Worm (Caenorhabditis elegans) whole organism, late embryonic: Measurements from ENCODE around the gene nlf-1.

ENCODE experiments used
- C38D4.7 ChIP-seq: fragments of 200-800 bp; sonication (Bioruptor generic); optimal IDR thresholded peaks from 2 replicates; lab custom pipeline; 2018; ENCODE audit warnings: mild to moderate bottlenecking, missing genetic modification characterization, moderate library complexity, missing compliant biosample characterization
- K02D7.2 ChIP-seq: sonication (generic microtip); optimal IDR thresholded peaks from 2 replicates; lab custom pipeline; 2017; ENCODE audit warnings: mild to moderate bottlenecking, missing genetic modification characterization, missing compliant biosample characterization
- K09A11.1 ChIP-seq: sonication (generic microtip); optimal IDR thresholded peaks from 2 replicates; lab custom pipeline; 2017; ENCODE audit warnings: antibody characterized with exemption, mild to moderate bottlenecking, missing genetic modification characterization, missing compliant biosample characterization; ENCODE audit not compliant: insufficient read depth
- ama-1 ChIP-seq: fragments of 150-350 bp; optimal IDR thresholded peaks from 2 replicates; lab custom pipeline; 2014
- ceh-14 ChIP-seq: sonication (generic microtip); optimal IDR thresholded peaks from 2 replicates; lab custom pipeline; 2016; ENCODE audit warnings: missing genotype, missing genetic modification characterization, missing compliant biosample characterization
- ceh-19 ChIP-seq: fragments of 200-800 bp; sonication (Bioruptor generic); optimal IDR thresholded peaks from 2 replicates; lab custom pipeline; 2018; ENCODE audit warnings: mild to moderate bottlenecking, missing genetic modification characterization, missing compliant biosample characterization
- ceh-30 ChIP-seq: fragments of 150-350 bp; optimal IDR thresholded peaks from 2 replicates; lab custom pipeline; 2014; ENCODE audit warnings: missing biosample characterization, missing genetic modification characterization
- ceh-31 ChIP-seq: sonication (generic microtip); optimal IDR thresholded peaks from 2 replicates; lab custom pipeline; 2016; ENCODE audit warnings: missing genetic modification characterization, missing compliant biosample characterization
- ceh-34 ChIP-seq: sonication (generic microtip); optimal IDR thresholded peaks from 2 replicates; lab custom pipeline; 2016; ENCODE audit warnings: mild to moderate bottlenecking, missing genetic modification characterization, missing compliant biosample characterization
- ceh-45 ChIP-seq: fragments of 200-800 bp; sonication (Bioruptor generic); IDR thresholded peaks from 2 replicates; pipeline ENCODE4 v1.3.6; 2022; ENCODE audit warnings: missing genetic modification reagents, missing genetic modification characterization, missing compliant biosample characterization
- che-1 ChIP-seq: sonication (generic microtip); optimal IDR thresholded peaks from 2 replicates; lab custom pipeline; 2016; ENCODE audit warnings: mild to moderate bottlenecking, missing genetic modification characterization, missing compliant biosample characterization
- elt-2 ChIP-seq: sonication (generic microtip); optimal IDR thresholded peaks from 2 replicates; lab custom pipeline; 2016; ENCODE audit warnings: missing genetic modification reagents, missing genetic modification characterization, missing compliant biosample characterization
- fkh-10 ChIP-seq: fragments of 150-350 bp; optimal IDR thresholded peaks from 2 replicates; lab custom pipeline; 2014; ENCODE audit warnings: missing biosample characterization, missing genetic modification reagents, missing genetic modification characterization
- fkh-6 ChIP-seq: sonication (generic microtip); optimal IDR thresholded peaks from 2 replicates; lab custom pipeline; 2016; ENCODE audit warnings: missing genetic modification characterization, missing compliant biosample characterization
- gmeb-2 ChIP-seq: sonication (generic microtip); optimal IDR thresholded peaks from 2 replicates; lab custom pipeline; 2016; ENCODE audit warnings: missing genetic modification characterization, inconsistent platforms, missing compliant biosample characterization
- hlh-13 ChIP-seq: fragments of 200-800 bp; sonication (Bioruptor generic); optimal IDR thresholded peaks from 2 replicates; lab custom pipeline; 2018; ENCODE audit warnings: mild to moderate bottlenecking, missing genetic modification characterization, missing compliant biosample characterization
- hlh-6 ChIP-seq: sonication (generic microtip); optimal IDR thresholded peaks from 2 replicates; lab custom pipeline; 2016; ENCODE audit warnings: missing genotype, missing genetic modification characterization, missing compliant biosample characterization
- hlh-8 ChIP-seq: sonication (generic microtip); optimal IDR thresholded peaks from 2 replicates; lab custom pipeline; 2016; ENCODE audit warnings: missing genotype, missing genetic modification characterization, missing compliant biosample characterization
- lim-6 ChIP-seq: sonication (generic microtip); optimal IDR thresholded peaks from 2 replicates; lab custom pipeline; 2016; ENCODE audit warnings: missing genetic modification characterization, missing compliant biosample characterization
- madf-2 ChIP-seq: sonication (generic microtip); optimal IDR thresholded peaks from 2 replicates; lab custom pipeline; 2017; ENCODE audit warnings: missing genetic modification characterization, missing compliant biosample characterization
- mec-3 ChIP-seq: sonication (generic microtip); optimal IDR thresholded peaks from 2 replicates; lab custom pipeline; 2016; ENCODE audit warnings: borderline replicate concordance, missing genetic modification characterization, missing compliant biosample characterization
- nfya-1 ChIP-seq: sonication (generic microtip); optimal IDR thresholded peaks from 2 replicates; lab custom pipeline; 2017; ENCODE audit warnings: missing genetic modification characterization, mild to moderate bottlenecking, missing compliant biosample characterization, antibody characterized with exemption, moderate library complexity
- pag-3 ChIP-seq: sonication (generic microtip); optimal IDR thresholded peaks from 2 replicates; lab custom pipeline; 2016; ENCODE audit warnings: missing compliant biosample characterization, missing genetic modification characterization, borderline replicate concordance
- pax-1 ChIP-seq: fragments of 150-350 bp; optimal IDR thresholded peaks from 2 replicates; lab custom pipeline; 2014; ENCODE audit warnings: missing biosample characterization, missing genetic modification characterization
- pha-2 ChIP-seq: sonication (generic microtip); optimal IDR thresholded peaks from 2 replicates; lab custom pipeline; 2017; ENCODE audit warnings: mild to moderate bottlenecking, missing genetic modification characterization, missing compliant biosample characterization
- pha-4 ChIP-seq: fragments of 150-350 bp; optimal IDR thresholded peaks from 2 replicates; lab custom pipeline; 2018; ENCODE audit warnings: missing biosample characterization, missing genetic modification reagents, missing genetic modification characterization
- pqm-1 ChIP-seq: sonication (generic microtip); optimal IDR thresholded peaks from 2 replicates; lab custom pipeline; 2016; ENCODE audit warnings: missing genetic modification characterization, missing compliant biosample characterization
- pros-1 ChIP-seq: fragments of 150-350 bp; optimal IDR thresholded peaks from 2 replicates; lab custom pipeline; 2014; ENCODE audit warnings: missing biosample characterization, missing genetic modification reagents, missing genetic modification characterization
- sox-2 ChIP-seq: fragments of 200-800 bp; sonication (Bioruptor generic); IDR thresholded peaks from 2 replicates; pipeline ENCODE4 v1.3.6; 2022; ENCODE audit warnings: missing genetic modification reagents, missing genetic modification characterization, missing compliant biosample characterization
- ttx-3 ChIP-seq: sonication (generic microtip); optimal IDR thresholded peaks from 2 replicates; lab custom pipeline; 2016; ENCODE audit warnings: missing genetic modification reagents, missing genetic modification characterization, missing compliant biosample characterization
- unc-86 ChIP-seq: sonication (generic microtip); optimal IDR thresholded peaks from 2 replicates; lab custom pipeline; 2016; ENCODE audit warnings: missing genetic modification characterization, missing compliant biosample characterization
- zip-5 ChIP-seq: sonication (generic microtip); optimal IDR thresholded peaks from 2 replicates; lab custom pipeline; 2016; ENCODE audit warnings: missing genetic modification characterization, missing compliant biosample characterization
- ztf-16 ChIP-seq: sonication (generic microtip); optimal IDR thresholded peaks from 2 replicates; lab custom pipeline; 2017; ENCODE audit warnings: missing genetic modification characterization, missing compliant biosample characterization

nlf-1 gene

DNA sequence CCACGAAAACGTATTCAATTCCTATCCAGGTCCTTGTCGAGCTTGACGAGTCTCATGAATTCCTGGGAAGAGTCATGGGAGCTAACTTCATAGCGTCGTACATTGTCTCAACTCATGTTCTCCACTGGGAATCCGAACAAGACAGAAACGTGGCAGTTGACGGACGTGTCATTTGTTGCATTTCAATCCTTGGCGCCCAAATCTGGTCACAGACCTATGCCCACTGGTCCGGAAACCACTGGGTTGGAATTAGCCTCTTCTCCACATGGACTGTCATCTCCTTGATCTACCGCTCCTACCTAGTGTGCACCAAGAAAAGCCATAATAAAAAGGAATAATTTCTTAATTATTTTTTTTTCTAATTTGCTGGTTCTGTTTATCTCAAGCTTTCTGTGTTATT is 34.8 kb downstream of the nlf-1 start:
- TF ChIP-seq K09A11.1 (tag; lab: Kevin White, UChicago), result no peak
- TF ChIP-seq ceh-31 (tag; lab: Kevin White, UChicago), result no peak
- TF ChIP-seq fkh-6 (tag; lab: Kevin White, UChicago), result no peak
- TF ChIP-seq che-1 (tag; lab: Kevin White, UChicago), result no peak
- no peak for TF ChIP-seq nfya-1
- TF ChIP-seq hlh-6 (tag; lab: Kevin White, UChicago), result no peak
- no peak for TF ChIP-seq mec-3 (tag; lab: Kevin White, UChicago)
- TF ChIP-seq pax-1 (tag; lab: Kevin White, UChicago), result no peak
- TF ChIP-seq ceh-19, result no peak
- TF ChIP-seq hlh-13 (GFP tag; lab: Kevin White, UChicago), result no peak
- TF ChIP-seq K02D7.2 (tag; lab: Kevin White, UChicago), result no peak
- no peak for TF ChIP-seq ama-1 (lab: Kevin White, UChicago)
- no peak for TF ChIP-seq madf-2 (tag; lab: Kevin White, UChicago)

DNA sequence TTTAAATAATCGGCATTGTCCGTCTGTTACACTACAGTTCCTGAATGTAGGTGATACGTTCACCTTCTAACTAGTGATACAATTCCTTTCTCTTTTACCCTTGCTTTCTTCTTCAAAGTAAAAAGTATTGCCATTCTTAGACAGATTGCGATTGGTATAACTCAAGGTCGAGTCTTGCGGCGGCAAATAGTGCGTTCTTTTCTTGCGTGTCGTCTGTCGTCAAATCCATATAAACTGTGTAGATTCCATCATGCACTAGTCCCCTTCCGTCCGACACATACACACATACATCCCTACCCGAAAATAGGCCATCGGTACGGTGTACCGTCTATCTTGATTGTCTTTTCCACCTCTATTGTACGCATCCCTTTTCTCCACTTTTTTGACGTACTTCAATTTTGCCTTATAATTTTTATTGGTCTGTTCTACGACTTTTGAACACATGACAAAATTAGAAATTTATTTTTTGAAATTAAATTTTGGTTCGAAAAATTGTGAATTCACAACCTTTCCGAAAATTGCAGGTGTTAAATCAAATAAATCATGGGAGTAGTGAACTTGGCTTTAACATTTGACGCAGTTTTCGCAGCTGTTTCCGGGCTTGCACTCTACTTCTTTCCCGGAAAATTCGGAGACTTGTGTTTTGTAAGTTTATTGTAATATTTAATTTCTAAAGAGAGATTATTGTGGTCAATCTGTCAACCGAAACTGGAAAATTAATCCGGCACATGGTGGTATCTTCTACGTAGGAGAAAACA is 36.9 kb downstream of the nlf-1 start, which contains the start of gene C44C1.1:
Gene C44C1.1, plus strand, starts transcription at position 525 of the 758 bp plus-strand sequence.
- TF ChIP-seq pha-2 (tag; lab: Kevin White, UChicago) (no peak), nfya-1 (no peak), gmeb-2 (no peak), ceh-31 (tag; lab: Kevin White, UChicago) (no peak), pros-1 (tag; lab: Kevin White, UChicago) (no peak), ztf-16 (tag; lab: Kevin White, UChicago) (no peak), sox-2 (no peak), hlh-13 (GFP tag; lab: Kevin White, UChicago) (no peak), pqm-1 (tag; lab: Kevin White, UChicago) (no peak), elt-2 (tag; lab: Kevin White, UChicago) (no peak), che-1 (tag; lab: Kevin White, UChicago) (no peak), hlh-6 (tag; lab: Kevin White, UChicago) (no peak), pag-3 (no peak), ceh-30 (tag; lab: Kevin White, UChicago) (no peak)

DNA sequence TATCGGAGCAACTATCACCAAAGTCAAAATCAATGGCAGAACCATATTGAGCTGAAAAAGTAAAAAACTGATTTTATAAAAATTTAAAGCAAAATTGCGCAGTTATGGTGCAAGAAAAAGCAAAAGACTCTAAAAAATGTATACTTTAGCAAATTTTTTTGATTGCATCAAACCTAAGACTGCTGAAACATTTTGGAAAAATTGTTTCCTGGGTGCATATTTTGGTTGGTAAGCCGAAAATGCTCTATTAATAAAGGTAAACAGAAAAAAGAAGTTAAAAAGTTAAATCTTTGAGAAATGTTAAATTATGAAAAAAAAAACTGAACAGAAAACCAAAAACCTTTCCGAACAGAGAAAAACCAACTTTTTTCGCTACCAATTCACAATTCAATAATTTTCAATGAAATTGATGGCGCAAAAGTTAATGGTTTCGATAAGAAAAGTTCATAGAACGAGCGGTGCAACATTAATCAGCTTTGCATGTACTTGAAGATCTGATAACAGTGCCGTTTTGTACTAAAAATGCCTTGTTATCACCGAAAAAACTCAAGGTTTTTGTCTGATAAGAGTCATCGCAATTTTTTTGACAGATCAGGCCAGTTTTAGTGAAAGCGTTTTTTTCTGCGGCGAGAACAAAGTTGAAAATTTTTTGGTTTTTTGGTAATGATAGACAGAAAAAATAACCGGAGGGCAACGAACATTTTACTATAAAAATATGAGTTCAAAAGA is 39.2 kb downstream of the nlf-1 start, which contains the start of gene abhd-3.2:
Gene abhd-3.2, minus strand, starts transcription at position 51 of the 729 bp plus-strand sequence.
- no peak for TF ChIP-seq K02D7.2 (tag; lab: Kevin White, UChicago)
- peak; percentile 95 for TF ChIP-seq elt-2 (tag; lab: Kevin White, UChicago)
- no peak for TF ChIP-seq zip-5 (tag; lab: Kevin White, UChicago)

DNA sequence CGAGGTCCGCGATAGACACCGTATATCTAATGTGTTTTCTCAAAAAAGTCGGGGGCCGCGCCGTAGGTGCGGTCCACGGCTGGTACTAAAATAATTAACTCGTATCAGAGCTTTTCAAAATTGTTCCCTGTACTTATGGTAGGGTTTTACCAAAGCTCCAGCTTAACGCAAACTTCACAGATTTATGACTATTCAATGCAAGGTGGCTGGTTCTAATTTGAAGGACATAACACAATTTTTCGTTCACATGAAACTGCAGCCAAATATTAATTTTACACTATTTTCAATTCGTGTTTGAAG is 42.2 kb downstream of the nlf-1 start:
- TF ChIP-seq hlh-6 (tag; lab: Kevin White, UChicago) (no peak), C38D4.7 (GFP tag; lab: Kevin White, UChicago) (no peak), hlh-8 (tag; lab: Kevin White, UChicago) (no peak), ceh-45 (no peak), pha-4 (tag; lab: Kevin White, UChicago) (no peak), K09A11.1 (tag; lab: Kevin White, UChicago) (no peak), unc-86 (tag; lab: Kevin White, UChicago) (no peak), fkh-10 (no peak), ceh-34 (tag; lab: Kevin White, UChicago) (no peak), lim-6 (tag; lab: Kevin White, UChicago) (no peak), ceh-14 (no peak), madf-2 (tag; lab: Kevin White, UChicago) (no peak), ttx-3 (tag; lab: Kevin White, UChicago) (no peak), pqm-1 (tag; lab: Kevin White, UChicago) (no peak)
